Fruit fly (Drosophila melanogaster): ENCODE data around the gene wam.

Gene wam

DNA sequence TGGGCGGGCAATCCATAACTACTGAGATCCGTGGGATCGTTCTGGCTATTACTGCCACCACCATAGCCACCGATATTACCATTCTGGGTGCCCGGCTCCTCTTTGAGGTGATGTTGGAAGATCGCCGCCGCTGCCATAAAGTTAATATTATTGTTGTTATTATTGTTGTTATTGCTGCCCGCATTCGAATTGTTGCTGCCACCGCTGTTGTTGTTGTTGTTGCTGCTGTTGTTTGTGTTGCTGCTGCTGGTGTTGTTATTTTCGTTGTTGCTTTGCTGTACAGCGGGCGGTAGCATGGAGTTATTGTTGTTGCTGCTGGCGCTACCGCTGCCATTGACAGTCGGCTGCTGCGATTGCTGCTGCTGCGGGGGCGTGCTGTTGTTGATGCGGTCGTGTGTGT lies 4.4 kb upstream of the wam start:
- TF ChIP-seq noc (tag; optimal IDR thresholded peaks at IDR 0.05), result no peak

DNA sequence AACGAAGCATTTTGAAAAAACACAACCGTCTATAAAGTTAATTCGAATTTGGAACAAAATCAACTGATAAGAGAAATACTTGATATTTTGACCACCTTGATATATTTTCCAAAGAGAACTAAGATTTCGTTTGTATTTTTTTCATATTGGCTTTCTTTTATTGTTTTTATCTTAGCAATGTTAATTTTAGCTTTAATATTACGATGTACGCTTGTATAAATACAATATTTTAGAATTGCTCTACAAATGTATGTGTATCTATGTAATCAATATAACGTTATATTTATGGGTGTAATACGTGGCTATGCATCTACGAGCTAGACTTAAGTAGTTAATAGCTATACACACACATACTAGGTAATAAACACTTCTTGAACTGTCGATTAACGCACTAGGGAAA lies 2.2 kb upstream of the wam start, which contains the start of gene bb8:
TSS of gene bb8 (minus strand) at position 101 of the 400 bp plus-strand sequence.
- TF ChIP-seq noc (tag; optimal IDR thresholded peaks at IDR 0.05), result no peak

DNA sequence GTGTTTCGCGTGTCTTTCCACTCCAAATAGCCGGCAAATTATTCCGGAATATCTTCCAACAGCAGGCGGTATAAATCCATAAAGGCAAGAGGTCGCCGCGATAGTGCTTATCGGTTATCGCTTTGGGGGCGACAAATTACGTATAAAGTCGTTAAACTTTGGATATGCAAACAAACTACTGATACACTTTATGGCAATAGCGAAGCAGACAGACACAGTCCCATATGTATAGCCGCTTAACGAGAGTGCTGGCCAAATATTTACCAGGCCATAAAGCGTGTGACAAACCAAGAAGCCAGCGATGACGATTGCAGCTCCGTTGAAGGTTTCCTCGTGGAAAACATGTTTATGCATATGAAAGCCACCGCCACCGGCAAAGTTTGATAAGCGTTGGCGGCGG lies 3.6 kb downstream of the wam start:
- peak; percentile 41 for TF ChIP-seq noc (tag; optimal IDR thresholded peaks at IDR 0.05)

DNA sequence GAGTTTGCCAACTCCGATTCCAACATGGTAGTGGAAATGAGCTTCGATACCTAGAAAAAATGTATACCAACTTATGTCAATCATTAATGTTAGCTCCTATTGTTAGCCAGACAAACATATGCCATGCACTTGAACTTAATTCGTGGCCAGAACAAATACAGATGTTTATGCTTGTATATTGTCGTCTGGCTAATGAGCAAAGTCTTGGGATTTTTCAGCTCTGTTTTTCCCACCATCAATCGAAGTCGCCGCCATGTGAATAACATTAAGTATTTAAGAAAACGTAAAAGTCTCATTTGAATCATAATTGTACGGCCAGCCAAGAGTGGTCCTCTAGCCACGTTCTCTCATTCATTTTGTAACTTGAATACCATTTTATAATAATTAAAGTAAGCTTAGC lies 4.1 kb downstream of the wam start, which contains the start of gene CG6763:
TSS of gene CG6763 (plus strand) at position 301 of the 400 bp plus-strand sequence.
- TF ChIP-seq noc (tag; optimal IDR thresholded peaks at IDR 0.05), result no peak

DNA sequence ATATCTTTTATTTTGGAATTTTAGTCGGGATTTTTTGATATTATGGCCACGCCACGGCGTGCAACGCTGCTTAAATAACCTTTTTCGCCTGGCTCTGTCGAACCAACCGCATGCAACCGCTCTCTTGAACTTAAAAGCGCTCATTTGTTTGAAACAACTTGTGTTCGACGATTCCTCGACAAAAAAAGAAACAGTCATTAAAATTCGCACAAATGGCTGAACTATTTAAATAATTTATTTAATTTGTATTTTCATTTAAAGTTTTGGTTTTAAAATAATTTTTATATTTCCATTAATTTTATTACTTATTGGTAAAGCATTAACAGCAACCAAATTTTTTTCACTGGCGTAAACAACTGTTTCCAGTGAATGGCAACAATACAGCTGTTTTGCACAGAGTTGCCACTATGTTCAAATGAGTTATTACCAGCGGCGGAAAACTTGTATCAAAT lies 7.0 kb downstream of the wam start, which contains the start of the genes orb and Cdc16:
TSS of gene orb (minus strand) at position 51 of the 452 bp plus-strand sequence.
TSS of gene Cdc16 (plus strand) at position 396 of the 452 bp plus-strand sequence.
- peak; percentile 84 for TF ChIP-seq noc (tag; optimal IDR thresholded peaks at IDR 0.05)

DNA sequence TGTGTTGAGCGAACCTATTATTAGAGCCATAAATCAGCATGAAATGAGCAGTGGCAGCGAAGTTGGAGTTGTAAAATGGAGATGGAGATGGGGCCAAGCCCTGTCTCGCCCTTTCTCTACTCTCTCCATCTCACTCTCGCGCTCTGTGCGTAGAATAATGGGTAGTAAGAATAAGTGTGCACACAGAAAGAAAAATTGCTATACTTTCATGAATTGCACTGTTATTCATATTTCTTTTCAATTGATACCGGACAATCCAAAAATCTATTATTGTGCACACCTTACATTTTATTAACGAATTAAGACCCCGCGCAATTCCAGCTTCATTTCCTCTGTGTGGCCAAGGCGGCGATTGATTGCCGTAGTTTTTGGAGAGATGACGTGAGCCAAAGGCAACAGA lies 8.0 kb downstream of the wam start:
- no peak for TF ChIP-seq noc (tag; optimal IDR thresholded peaks at IDR 0.05)

DNA sequence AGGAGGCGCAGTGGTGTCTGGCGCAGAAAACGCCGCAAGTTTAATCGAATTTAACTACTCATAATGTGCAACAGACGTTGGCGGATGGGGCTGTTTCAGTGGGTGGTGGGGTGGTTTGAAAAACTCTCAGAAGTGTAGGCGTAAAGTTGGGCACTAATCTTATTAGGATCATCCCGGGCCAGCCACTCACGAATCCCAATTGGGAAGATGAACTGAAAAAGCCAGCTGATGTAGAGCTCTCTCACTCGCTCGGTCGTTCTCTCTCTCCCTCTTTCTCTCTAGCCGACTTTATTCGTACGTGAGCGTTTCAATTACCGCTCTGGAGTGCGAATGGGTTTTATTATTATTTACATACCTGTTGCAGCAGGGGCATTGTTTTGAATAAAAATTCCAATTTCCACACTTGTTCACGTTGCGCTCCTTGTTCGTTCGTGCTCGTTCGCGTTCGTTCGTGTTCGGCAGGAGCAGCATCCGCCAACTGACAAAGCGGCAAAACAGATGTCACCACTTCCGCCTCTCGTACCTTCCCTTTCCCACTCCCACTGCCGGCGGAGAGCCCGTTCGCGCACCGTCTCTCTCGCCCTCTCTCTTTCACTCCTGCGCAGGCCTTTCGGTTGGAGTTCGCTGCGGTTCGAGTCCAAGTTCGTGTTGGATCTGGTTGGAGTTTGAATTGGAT lies 9.0 kb downstream of the wam start:
- no peak for TF ChIP-seq noc (tag; optimal IDR thresholded peaks at IDR 0.05)

DNA sequence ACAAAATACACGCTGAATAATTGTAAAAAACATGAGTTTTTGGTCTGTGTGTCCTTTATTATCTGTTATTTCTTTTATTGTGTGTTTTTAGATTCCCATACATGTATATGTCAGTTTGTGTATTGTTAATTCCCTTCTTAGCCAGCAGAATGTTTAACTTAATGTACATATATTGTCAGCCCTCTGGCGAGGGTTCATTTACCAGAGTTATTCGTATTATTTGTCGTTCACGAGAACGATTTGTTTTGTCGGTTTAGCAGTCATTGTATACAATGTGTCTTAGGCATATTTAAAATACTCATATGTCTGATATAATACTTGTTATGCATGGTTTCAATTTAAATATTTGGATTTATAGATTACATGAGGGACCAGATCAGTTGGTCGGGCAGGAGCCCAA lies 27.3 kb downstream of the wam start:
- TF ChIP-seq noc (tag; optimal IDR thresholded peaks at IDR 0.05), result no peak

DNA sequence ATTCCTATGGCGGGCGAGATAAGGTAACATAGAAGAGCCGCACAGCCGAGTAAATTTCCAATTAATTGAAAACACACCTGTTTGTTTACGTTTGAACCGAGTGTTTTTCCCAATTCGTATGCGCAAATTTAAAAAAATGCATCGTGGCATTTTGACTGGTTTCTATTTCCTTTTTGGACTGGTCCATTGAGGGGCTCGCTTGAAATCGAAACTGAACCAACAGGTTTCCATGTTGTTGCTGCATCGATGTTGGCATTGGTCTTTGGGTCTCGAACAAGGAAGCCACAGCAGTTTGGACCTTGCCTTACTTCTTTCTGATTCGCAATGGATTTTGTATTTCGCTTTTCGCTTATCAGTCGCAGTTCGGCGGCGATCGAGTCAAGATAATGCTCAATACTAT lies 29.3 kb downstream of the wam start:
- TF ChIP-seq noc (tag; optimal IDR thresholded peaks at IDR 0.05), result no peak

DNA sequence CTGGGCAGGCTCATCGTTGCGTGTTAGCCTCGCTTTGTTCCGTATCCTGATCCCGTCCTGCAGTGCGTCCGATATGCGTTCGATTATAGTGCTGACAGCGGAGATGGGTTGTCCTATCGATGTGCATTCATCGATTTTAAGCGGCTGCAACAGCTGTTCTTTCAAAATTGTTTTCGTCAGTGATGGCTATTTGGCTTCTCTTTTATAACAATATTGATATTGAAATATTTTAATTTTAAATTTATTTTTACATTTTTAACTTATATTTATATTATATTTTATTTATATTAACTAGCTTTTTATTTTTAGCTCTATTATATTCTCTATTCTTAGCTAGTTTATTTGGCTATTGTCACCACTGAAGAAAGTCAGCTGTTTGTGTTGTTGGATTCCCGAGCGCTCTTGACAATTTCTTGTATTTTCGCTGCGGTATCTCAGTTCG lies 29.8 kb downstream of the wam start, which contains the start of the genes wda and Pex11c:
TSS of gene wda (minus strand) at position 102 of the 442 bp plus-strand sequence.
TSS of gene Pex11c (plus strand) at position 380 of the 442 bp plus-strand sequence.
- TF ChIP-seq noc (tag; optimal IDR thresholded peaks at IDR 0.05), result peak; percentile 57

DNA sequence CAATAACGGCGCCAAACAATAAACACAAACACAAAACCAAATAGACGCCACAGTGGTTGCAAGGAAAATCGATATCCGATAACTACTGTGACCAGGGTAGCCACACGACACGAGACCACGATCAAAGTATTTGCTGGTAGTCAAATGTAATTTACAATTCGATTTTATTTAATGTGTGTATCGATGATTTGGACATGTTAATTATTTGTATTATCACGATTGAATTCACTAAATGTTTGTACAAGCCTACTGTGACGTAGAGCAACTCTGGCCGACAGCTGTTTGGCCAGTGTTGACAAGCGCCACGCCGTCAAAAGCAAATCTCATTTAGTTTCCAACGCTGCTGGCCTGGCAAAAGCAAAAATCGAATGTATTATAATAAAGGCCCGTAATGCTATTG lies 36.6 kb downstream of the wam start, which contains the start of the genes Rad60 and EloA:
TSS of gene Rad60 (minus strand) at position 222 of the 400 bp plus-strand sequence.
TSS of gene EloA (plus strand) at position 308 of the 400 bp plus-strand sequence.
- peak; percentile 61 for TF ChIP-seq noc (tag; optimal IDR thresholded peaks at IDR 0.05)

DNA sequence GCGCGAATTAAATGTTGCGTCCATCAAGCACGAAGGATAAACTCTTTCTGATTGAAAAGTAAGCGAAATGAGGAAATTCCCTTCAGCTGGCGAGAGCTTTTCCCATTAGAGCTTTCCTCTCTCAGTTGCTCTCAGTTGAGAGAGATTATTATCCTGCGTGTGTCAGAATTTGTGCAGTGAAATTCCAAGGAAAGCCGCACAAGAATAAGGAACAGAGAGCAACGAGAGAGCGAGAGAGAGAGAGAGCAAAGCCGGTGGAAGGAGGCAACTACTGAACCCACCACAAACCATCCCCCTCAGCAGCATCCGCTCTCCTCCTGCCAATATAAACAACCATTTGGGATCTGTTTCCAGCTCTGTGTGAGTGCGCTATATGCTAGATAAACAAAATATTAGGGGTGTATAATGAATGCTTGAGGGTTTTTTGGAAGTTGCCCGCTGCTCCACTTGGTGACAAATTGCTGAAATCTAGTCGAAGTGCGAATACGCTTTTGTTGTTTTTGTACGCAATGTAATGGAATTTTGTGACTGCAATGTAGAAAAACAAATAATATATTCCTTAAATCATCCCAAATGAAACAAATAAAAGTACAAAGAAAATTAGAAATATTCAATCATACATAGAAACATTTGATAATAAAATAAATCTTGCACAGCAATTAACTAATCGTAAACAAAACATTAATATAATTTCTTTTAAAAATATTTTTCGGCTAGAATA lies 38.8 kb downstream of the wam start, which contains the start of gene CG4467:
TSS of gene CG4467 (minus strand) at position 51 of the 721 bp plus-strand sequence.
- no peak for TF ChIP-seq noc (tag; optimal IDR thresholded peaks at IDR 0.05)

DNA sequence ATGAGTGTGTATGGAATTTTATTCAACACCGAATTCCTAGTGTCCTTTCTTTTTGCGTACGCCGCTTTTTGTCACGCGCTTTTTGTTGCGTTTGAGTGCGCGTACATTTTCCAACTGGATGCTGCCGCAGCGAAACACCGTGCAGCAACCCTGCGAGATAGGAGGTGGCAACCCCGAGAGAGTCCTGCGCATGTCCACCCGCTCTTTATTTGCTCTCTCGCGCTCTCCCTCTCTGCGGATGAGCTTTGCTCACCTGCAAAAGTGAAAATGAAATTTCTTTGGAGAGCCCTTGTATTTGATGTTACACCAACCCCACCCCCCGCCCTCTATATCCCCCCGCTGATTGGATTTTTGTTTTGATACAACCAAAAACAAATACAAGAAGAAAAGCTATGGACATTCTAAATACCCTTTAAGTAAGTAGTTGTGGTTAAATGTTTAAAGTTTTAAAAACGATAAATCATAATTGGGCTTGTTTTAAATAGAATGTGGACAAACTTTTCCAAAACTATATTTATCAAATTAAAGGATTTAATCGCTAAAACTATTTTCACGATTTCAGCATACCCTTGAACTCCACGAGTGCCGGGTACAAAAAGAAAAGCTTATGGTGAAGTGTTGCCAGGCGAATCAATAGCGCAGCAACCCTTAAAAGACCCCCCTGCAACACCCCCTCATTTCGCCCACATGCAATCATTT lies 47.8 kb downstream of the wam start:
- peak; percentile 4 for TF ChIP-seq noc (tag; optimal IDR thresholded peaks at IDR 0.05)

DNA sequence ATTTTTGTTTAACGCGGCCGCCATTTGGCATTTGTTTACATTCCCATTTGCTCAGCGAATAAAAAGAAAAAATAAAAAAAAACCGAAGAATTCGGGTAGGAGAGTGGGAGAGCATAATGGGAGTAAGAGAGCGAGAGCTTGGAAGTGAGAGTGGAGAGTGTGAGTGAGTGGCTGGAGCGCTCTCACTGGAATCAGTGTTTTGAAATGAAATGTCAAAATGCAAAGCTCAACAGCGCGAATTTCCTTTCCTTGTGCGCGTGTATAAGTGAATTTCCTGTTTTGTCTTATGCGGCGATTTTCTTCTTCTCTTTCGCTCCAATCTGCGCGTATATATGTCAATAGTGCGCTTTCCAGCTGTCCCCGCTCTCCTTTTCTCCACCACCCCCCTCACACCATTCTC lies 48.8 kb downstream of the wam start:
- TF ChIP-seq noc (tag; optimal IDR thresholded peaks at IDR 0.05), result no peak
